Fruit fly (Drosophila melanogaster): ENCODE data around the gene CG5567.

CG5567 gene

dm6 chr3L:17856655-17857479, 13.5 kb upstream of the CG5567 start, which contains the start of gene CG5535 (continued):
- no peak for TF ChIP-seq Ets21C (GFP tag; optimal IDR thresholded peaks at IDR 0.05)
- peak in 1 of 2 experiments; percentile 98 for TF ChIP-seq salr (GFP tag; optimal IDR thresholded peaks at IDR 0.05)
- TF ChIP-seq dac (GFP tag; optimal IDR thresholded peaks at IDR 0.05) = peak; percentile 60
- peak; percentile 65 for TF ChIP-seq esn (GFP tag; optimal IDR thresholded peaks at IDR 0.05)
- peak; percentile 41 for TF ChIP-seq Sox14 (GFP tag; optimal IDR thresholded peaks at IDR 0.05)
- TF ChIP-seq fkh (GFP tag; optimal IDR thresholded peaks at IDR 0.05) = peak; percentile 68
- peak; percentile 76 for TF ChIP-seq acj6 (GFP tag; optimal IDR thresholded peaks at IDR 0.05)
- TF ChIP-seq CG34406 (GFP tag; optimal IDR thresholded peaks at IDR 0.05) = peak; percentile 56
- TF ChIP-seq Smox (GFP tag; optimal IDR thresholded peaks at IDR 0.05) = no peak
- TF ChIP-seq CG6854 (GFP tag; optimal IDR thresholded peaks at IDR 0.05) = no peak
- peak; percentile 57 for TF ChIP-seq CG8632 (GFP tag; optimal IDR thresholded peaks at IDR 0.05)
- TF ChIP-seq OdsH (GFP tag; optimal IDR thresholded peaks at IDR 0.05) = peak; percentile 74
- peak; percentile 50 for TF ChIP-seq CG9139 (GFP tag; optimal IDR thresholded peaks at IDR 0.05)
- TF ChIP-seq CG16779 (tag; optimal IDR thresholded peaks at IDR 0.05) = peak; percentile 74
- peak; percentile 35 for TF ChIP-seq Gug (GFP tag; IDR thresholded peaks at IDR 0.05)
- peak; percentile 48 to 52 for TF ChIP-seq ss (GFP tag; optimal IDR thresholded peaks at IDR 0.05)
- peak; percentile 77 for TF ChIP-seq CG8119 (GFP tag; IDR thresholded peaks at IDR 0.05)
- peak; percentile 12 for TF ChIP-seq vri (GFP tag; optimal IDR thresholded peaks at IDR 0.05)
- TF ChIP-seq CG3032 (tag; optimal IDR thresholded peaks at IDR 0.05) = peak; percentile 75
- peak; percentile 58 for TF ChIP-seq Lpt (GFP tag; optimal IDR thresholded peaks at IDR 0.05)
- TF ChIP-seq dsx (GFP tag; optimal IDR thresholded peaks at IDR 0.05; ENCODE audit: poor library complexity, severe bottlenecking) = peak; percentile 50
- peak; percentile 26; the same call in 1 of the 2 replicates for TF ChIP-seq CG11294 (GFP tag; IDR thresholded peaks at IDR 0.05)
- TF ChIP-seq lz (GFP tag; optimal IDR thresholded peaks at IDR 0.05) = peak; percentile 29

- TF ChIP-seq CG9139 (GFP tag; optimal IDR thresholded peaks at IDR 0.05) = no peak
- TF ChIP-seq Smox (GFP tag; optimal IDR thresholded peaks at IDR 0.05) = no peak
- no peak for TF ChIP-seq acj6 (GFP tag; optimal IDR thresholded peaks at IDR 0.05)
- TF ChIP-seq CG6792 (GFP tag; optimal IDR thresholded peaks at IDR 0.05) = no peak
- no peak for TF ChIP-seq CG16779 (tag; optimal IDR thresholded peaks at IDR 0.05)
- TF ChIP-seq Hr39 (GFP tag; optimal IDR thresholded peaks at IDR 0.05) = no peak
- no peak for TF ChIP-seq Hr4 (GFP tag; optimal IDR thresholded peaks at IDR 0.05)
- no peak for TF ChIP-seq cyc (GFP tag; optimal IDR thresholded peaks at IDR 0.05)
- TF ChIP-seq svp (GFP tag) = no peak
- no peak for TF ChIP-seq salr (GFP tag; optimal IDR thresholded peaks at IDR 0.05)
- no peak for TF ChIP-seq Ets21C (GFP tag; optimal IDR thresholded peaks at IDR 0.05)
- TF ChIP-seq CG6854 (GFP tag; optimal IDR thresholded peaks at IDR 0.05) = no peak
- no peak for TF ChIP-seq Met (GFP tag; optimal IDR thresholded peaks at IDR 0.05)
- TF ChIP-seq pdm3 (GFP tag; optimal IDR thresholded peaks at IDR 0.05) = no peak
- TF ChIP-seq net (GFP tag; optimal IDR thresholded peaks at IDR 0.05) = no peak
- TF ChIP-seq CG8632 (GFP tag; optimal IDR thresholded peaks at IDR 0.05) = no peak
- TF ChIP-seq Gug (GFP tag; IDR thresholded peaks at IDR 0.05) = no peak
- no peak for TF ChIP-seq CG1621 (tag; optimal IDR thresholded peaks at IDR 0.05)
- TF ChIP-seq CG31627 (GFP tag; optimal IDR thresholded peaks at IDR 0.05) = no peak
- TF ChIP-seq Sox14 (GFP tag; optimal IDR thresholded peaks at IDR 0.05) = peak; percentile 6
- TF ChIP-seq CG11902 (GFP tag; optimal IDR thresholded peaks at IDR 0.05) = no peak
- TF ChIP-seq Eip93F (GFP tag; optimal IDR thresholded peaks at IDR 0.05) = peak; percentile 9
- no peak for TF ChIP-seq dac (GFP tag; optimal IDR thresholded peaks at IDR 0.05)
- TF ChIP-seq CG4318 (GFP tag; optimal IDR thresholded peaks at IDR 0.05) = no peak
- peak; percentile 6 for TF ChIP-seq esn (GFP tag; optimal IDR thresholded peaks at IDR 0.05)
- no peak for TF ChIP-seq Eip75B (GFP tag; optimal IDR thresholded peaks at IDR 0.05)
- TF ChIP-seq CG8319 (GFP tag; optimal IDR thresholded peaks at IDR 0.05) = no peak
- no peak for TF ChIP-seq CG6276 (GFP tag; optimal IDR thresholded peaks at IDR 0.05)
- no peak for TF ChIP-seq Blimp-1 (GFP tag; optimal IDR thresholded peaks at IDR 0.05)
- TF ChIP-seq achi (GFP tag; optimal IDR thresholded peaks at IDR 0.05) = peak; percentile 81
- no peak for TF ChIP-seq dsx (GFP tag; optimal IDR thresholded peaks at IDR 0.05; ENCODE audit: poor library complexity, severe bottlenecking)
- TF ChIP-seq CG10669 (GFP tag; optimal IDR thresholded peaks at IDR 0.05) = no peak
- no peak for TF ChIP-seq CG15336 (GFP tag; IDR thresholded peaks at IDR 0.05)
- TF ChIP-seq Eip78C (GFP tag) = peak; percentile 32
- TF ChIP-seq eg (GFP tag; IDR thresholded peaks at IDR 0.05) = no peak
- TF ChIP-seq CG3032 (tag; optimal IDR thresholded peaks at IDR 0.05) = no peak
- TF ChIP-seq OdsH (GFP tag; optimal IDR thresholded peaks at IDR 0.05) = no peak
- no peak for TF ChIP-seq Sox15 (GFP tag; optimal IDR thresholded peaks at IDR 0.05)
- TF ChIP-seq CG10631 (GFP tag; optimal IDR thresholded peaks at IDR 0.05) = no peak
- no peak for TF ChIP-seq vri (GFP tag; optimal IDR thresholded peaks at IDR 0.05)
Measured at dm6 chr3L:17849517-17849916, 6.2 kb upstream of the CG5567 start, which contains the start of gene TrpRS-m. Gene TrpRS-m (plus strand): TSS chr3L:17849727.

All from whole organism, prepupa.